Worm (Caenorhabditis elegans) whole organism, L3 larva: Measurements from ENCODE around the gene C09B7.2.
A peak's percentile ranks its signal among the peaks of the same experiment; 100 is the strongest.

Experiments used
- R02D3.7 ChIP-seq: fragments of 150-350 bp; optimal IDR thresholded peaks from 2 replicates; lab custom pipeline; 2014; ENCODE audit warnings: missing biosample characterization, missing genetic modification characterization
- ama-1 ChIP-seq: fragments of 150-350 bp; optimal IDR thresholded peaks from 2 replicates; lab custom pipeline; 2018
- ceh-16 ChIP-seq: sonication (generic microtip); optimal IDR thresholded peaks from 2 replicates; lab custom pipeline; 2017; ENCODE audit warnings: missing biosample characterization, missing genetic modification characterization
- ceh-28 ChIP-seq: fragments of 150-350 bp; optimal IDR thresholded peaks from 2 replicates; lab custom pipeline; 2014; ENCODE audit warnings: missing biosample characterization, missing genetic modification reagents, missing genetic modification characterization
- ceh-9 ChIP-seq: sonication (generic microtip); optimal IDR thresholded peaks from 2 replicates; lab custom pipeline; 2018; ENCODE audit warnings: missing biosample characterization, missing genetic modification characterization
- egl-27 ChIP-seq: sonication (generic microtip); optimal IDR thresholded peaks from 4 replicates; lab custom pipeline; 2017; ENCODE audit warnings: missing biosample characterization, missing genetic modification reagents, missing genetic modification characterization
- egl-5 ChIP-seq: fragments of 150-350 bp; optimal IDR thresholded peaks from 2 replicates; lab custom pipeline; 2017; ENCODE audit warnings: missing biosample characterization, missing genetic modification reagents, missing genetic modification characterization, inconsistent platforms
- elt-1 ChIP-seq: fragments of 150-350 bp; optimal IDR thresholded peaks from 2 replicates; lab custom pipeline; 2014; ENCODE audit warnings: missing biosample characterization, missing genetic modification characterization
- elt-2 ChIP-seq: sonication (generic microtip); optimal IDR thresholded peaks from 2 replicates; lab custom pipeline; 2016; ENCODE audit warnings: missing genetic modification reagents, mild to moderate bottlenecking, missing genetic modification characterization, missing compliant biosample characterization
- elt-3 ChIP-seq, 3 experiments: fragments of 150-350 bp in 1 of 3; sonication (generic microtip) in 2 of 3; optimal IDR thresholded peaks; 2 replicates in 2 of 3; 4 replicates in 1 of 3; lab custom pipeline; 2014 to 2017; ENCODE audit warnings: missing biosample characterization in 3 of 3, missing genetic modification characterization in 3 of 3
- fkh-10 ChIP-seq: sonication (generic microtip); optimal IDR thresholded peaks from 2 replicates; lab custom pipeline; 2017; ENCODE audit warnings: missing biosample characterization, missing genetic modification reagents, missing genetic modification characterization
- fos-1 ChIP-seq: fragments of 150-350 bp; optimal IDR thresholded peaks from 2 replicates; lab custom pipeline; 2014; ENCODE audit warnings: missing biosample characterization, missing genetic modification characterization
- hmg-11 ChIP-seq: sonication (generic microtip); optimal IDR thresholded peaks from 2 replicates; lab custom pipeline; 2016; ENCODE audit warnings: missing genetic modification characterization, missing compliant biosample characterization
- jun-1 ChIP-seq: fragments of 150-350 bp; optimal IDR thresholded peaks from 2 replicates; lab custom pipeline; 2014; ENCODE audit warnings: missing biosample characterization, missing genetic modification reagents, missing genetic modification characterization
- lin-39 ChIP-seq: fragments of 150-350 bp; optimal IDR thresholded peaks from 2 replicates; lab custom pipeline; 2018; ENCODE audit warnings: missing biosample characterization, missing genetic modification reagents, missing genetic modification characterization
- lsy-12 ChIP-seq: sonication (generic microtip); optimal IDR thresholded peaks from 2 replicates; lab custom pipeline; 2016; ENCODE audit warnings: mild to moderate bottlenecking, missing genetic modification characterization, missing compliant biosample characterization
- mdl-1 ChIP-seq: fragments of 150-350 bp; optimal IDR thresholded peaks from 2 replicates; lab custom pipeline; 2014; ENCODE audit warnings: missing biosample characterization, missing genetic modification characterization
- mml-1 ChIP-seq: fragments of 150-350 bp; sonication (generic microtip); optimal IDR thresholded peaks from 3 replicates; lab custom pipeline; 2014; ENCODE audit warnings: missing biosample characterization, missing genetic modification characterization
- nfya-1 ChIP-seq: sonication (generic microtip); optimal IDR thresholded peaks from 2 replicates; lab custom pipeline; 2017; ENCODE audit warnings: missing genetic modification characterization, mild to moderate bottlenecking, missing compliant biosample characterization, antibody characterized with exemption, moderate library complexity; ENCODE audit not compliant: insufficient read depth
- nhr-23 ChIP-seq: fragments of 150-350 bp; optimal IDR thresholded peaks from 2 replicates; lab custom pipeline; 2014; ENCODE audit warnings: missing biosample characterization, missing genetic modification reagents, missing genetic modification characterization
- nhr-25 ChIP-seq: sonication (generic microtip); optimal IDR thresholded peaks from 2 replicates; lab custom pipeline; 2017; ENCODE audit warnings: missing biosample characterization, missing genetic modification characterization
- nhr-28 ChIP-seq: fragments of 150-350 bp; optimal IDR thresholded peaks from 2 replicates; lab custom pipeline; 2014; ENCODE audit warnings: missing biosample characterization, missing genetic modification characterization
- nhr-43 ChIP-seq: sonication (generic microtip); optimal IDR thresholded peaks from 2 replicates; lab custom pipeline; 2016; ENCODE audit warnings: mild to moderate bottlenecking, missing genetic modification characterization, missing compliant biosample characterization; ENCODE audit not compliant: poor library complexity, severe bottlenecking
- nhr-67 ChIP-seq: fragments of 150-350 bp; optimal IDR thresholded peaks from 2 replicates; lab custom pipeline; 2014; ENCODE audit warnings: missing biosample characterization, missing genetic modification characterization
- nhr-76 ChIP-seq: fragments of 150-350 bp; sonication (generic microtip); optimal IDR thresholded peaks from 5 replicates; lab custom pipeline; 2014; ENCODE audit warnings: missing biosample characterization, missing genetic modification characterization
- nhr-77 ChIP-seq: fragments of 150-350 bp; optimal IDR thresholded peaks from 2 replicates; lab custom pipeline; 2014; ENCODE audit warnings: missing biosample characterization, missing genetic modification characterization
- pha-4 ChIP-seq: fragments of 150-350 bp; optimal IDR thresholded peaks from 2 replicates; lab custom pipeline; 2014; ENCODE audit warnings: missing biosample characterization, missing genetic modification reagents, missing genetic modification characterization
- pqm-1 ChIP-seq: fragments of 150-350 bp; optimal IDR thresholded peaks from 2 replicates; lab custom pipeline; 2017; ENCODE audit warnings: missing biosample characterization, missing genetic modification characterization, inconsistent platforms
- sea-2 ChIP-seq: fragments of 150-350 bp; sonication (generic microtip); optimal IDR thresholded peaks from 4 replicates; lab custom pipeline; 2014; ENCODE audit warnings: missing biosample characterization, missing genetic modification reagents, missing genetic modification characterization
- skn-1 ChIP-seq: fragments of 150-350 bp; optimal IDR thresholded peaks from 2 replicates; lab custom pipeline; 2014; ENCODE audit warnings: missing biosample characterization, missing genetic modification characterization
- snpc-4 ChIP-seq: fragments of 150-350 bp; optimal IDR thresholded peaks from 2 replicates; lab custom pipeline; 2014; ENCODE audit warnings: missing biosample characterization, missing genetic modification characterization
- tbx-2 ChIP-seq: sonication (generic microtip); optimal IDR thresholded peaks from 2 replicates; lab custom pipeline; 2016; ENCODE audit warnings: mild to moderate bottlenecking, missing genetic modification characterization, missing compliant biosample characterization
- zag-1 ChIP-seq: fragments of 150-350 bp; optimal IDR thresholded peaks from 2 replicates; lab custom pipeline; 2014; ENCODE audit warnings: missing biosample characterization, missing genetic modification characterization
- ztf-11 ChIP-seq: fragments of 150-350 bp; optimal IDR thresholded peaks from 2 replicates; lab custom pipeline; 2014; ENCODE audit warnings: missing biosample characterization, missing genetic modification characterization
- ztf-4 ChIP-seq: fragments of 150-350 bp; optimal IDR thresholded peaks from 2 replicates; lab custom pipeline; 2014; ENCODE audit warnings: missing biosample characterization, missing genetic modification characterization

C09B7.2 gene

ce11 chrX:2667779-2668178 is at the start of gene C09B7.2:
C09B7.2 (plus strand) TSS chrX:2668127.
- TF ChIP-seq elt-3 (tag; optimal IDR thresholded peaks at IDR 0.05; lab: Kevin White, UChicago) (no peak), egl-27 (tag; lab: Kevin White, UChicago) (peak; percentile 3), ceh-9 (no peak), mdl-1 (tag; lab: Kevin White, UChicago) (peak; percentile 92), ama-1 (lab: Kevin White, UChicago) (no peak), lin-39 (tag; lab: Kevin White, UChicago) (peak; percentile 47), nhr-25 (tag; lab: Kevin White, UChicago) (peak; percentile 56), nhr-28 (no peak), skn-1 (no peak), snpc-4 (tag; lab: Kevin White, UChicago) (peak; percentile 46), pqm-1 (tag; lab: Kevin White, UChicago) (peak; percentile 72), nhr-23 (tag; lab: Kevin White, UChicago) (peak; percentile 73), elt-2 (tag; lab: Kevin White, UChicago) (peak; percentile 77), pha-4 (tag; lab: Kevin White, UChicago) (peak; percentile 96), hmg-11 (tag; lab: Kevin White, UChicago) (peak; percentile 87), lsy-12 (tag; lab: Kevin White, UChicago) (no peak), jun-1 (tag; lab: Kevin White, UChicago) (peak; percentile 55), nhr-76 (tag; lab: Kevin White, UChicago) (no peak), nhr-43 (peak; percentile 27), nfya-1 (peak; percentile 82), elt-1 (tag; lab: Kevin White, UChicago) (no peak), ceh-28 (tag; lab: Kevin White, UChicago) (peak; percentile 85), ceh-16 (no peak), R02D3.7 (tag; lab: Kevin White, UChicago) (peak; percentile 16), fkh-10 (GFP tag; lab: Kevin White, UChicago) (peak; percentile 57), egl-5 (tag; lab: Kevin White, UChicago) (peak; percentile 91)

DNA sequence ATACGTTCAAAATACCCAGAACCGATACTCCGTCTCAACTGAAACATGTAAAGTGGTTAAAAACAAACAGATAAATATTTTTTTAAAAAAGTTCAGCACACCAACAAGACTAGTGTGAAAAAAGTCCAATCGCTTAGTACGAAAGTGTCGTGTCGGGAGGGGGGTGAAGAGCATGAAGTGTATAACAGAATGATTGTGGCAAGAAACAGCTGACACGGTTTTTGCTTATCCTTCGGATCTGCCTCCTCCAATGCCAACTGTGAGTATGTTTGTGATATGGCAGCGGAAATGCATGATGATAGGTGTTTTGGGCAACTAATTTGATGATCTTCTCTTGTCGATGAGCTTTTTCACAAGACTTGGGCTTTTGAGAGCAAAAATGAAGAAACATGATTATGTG is 47.6 kb upstream of the C09B7.2 start:
- TF ChIP-seq lsy-12 (tag; lab: Kevin White, UChicago) (no peak), lin-39 (tag; lab: Kevin White, UChicago) (peak; percentile 30)

- TF ChIP-seq elt-3 (tag; optimal IDR thresholded peaks at IDR 0.05; lab: Kevin White, UChicago) (no peak), snpc-4 (tag; lab: Kevin White, UChicago) (peak; percentile 9), mml-1 (no peak)
Observed at ce11 chrX:2626153-2626552, 41.8 kb upstream of the C09B7.2 start.

ce11 chrX:2632869-2633268 is 35.1 kb upstream of the C09B7.2 start:
- TF ChIP-seq ztf-4 (tag; lab: Kevin White, UChicago) (no peak), skn-1 (no peak), nhr-25 (tag; lab: Kevin White, UChicago) (no peak), nhr-67 (no peak)

DNA sequence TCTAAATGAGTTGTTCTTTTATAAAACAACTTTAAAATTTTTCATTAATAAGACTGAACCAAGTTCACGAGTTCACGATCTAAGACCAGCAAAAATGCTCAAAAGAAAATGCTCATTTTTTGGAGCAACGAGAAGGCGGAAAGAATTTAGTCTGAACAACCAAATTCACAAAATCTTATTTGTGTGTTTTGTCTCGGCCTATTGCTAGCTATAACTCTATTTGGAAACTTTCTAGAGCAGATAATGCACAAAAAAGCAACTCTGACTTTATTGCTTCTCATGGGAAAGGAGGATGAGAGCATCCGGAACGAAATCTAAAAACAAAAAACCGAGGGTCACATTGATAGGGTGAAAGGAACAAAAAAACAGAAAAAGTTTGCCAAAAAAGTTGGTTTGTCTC is 27.4 kb upstream of the C09B7.2 start:
- no peak for TF ChIP-seq tbx-2 (tag; lab: Kevin White, UChicago)
- TF ChIP-seq nhr-28: no peak
- TF ChIP-seq nfya-1: no peak
- no peak for TF ChIP-seq ztf-11
- no peak for TF ChIP-seq nhr-77 (tag; lab: Kevin White, UChicago)
- TF ChIP-seq R02D3.7 (tag; lab: Kevin White, UChicago): no peak
- TF ChIP-seq fkh-10 (GFP tag; lab: Kevin White, UChicago): peak; percentile 52

ce11 chrX:2641094-2641493 is 26.8 kb upstream of the C09B7.2 start:
- TF ChIP-seq lin-39 (tag; lab: Kevin White, UChicago): no peak
- TF ChIP-seq pha-4 (tag; lab: Kevin White, UChicago): no peak
- no peak for TF ChIP-seq fos-1 (tag; lab: Kevin White, UChicago)
- TF ChIP-seq elt-2 (tag; lab: Kevin White, UChicago): no peak
- no peak for TF ChIP-seq skn-1
- no peak for TF ChIP-seq snpc-4 (tag; lab: Kevin White, UChicago)
- TF ChIP-seq sea-2 (GFP tag; lab: Kevin White, UChicago): no peak
- TF ChIP-seq fkh-10 (GFP tag; lab: Kevin White, UChicago): no peak
- TF ChIP-seq ztf-11: no peak
- TF ChIP-seq zag-1: no peak
- no peak for TF ChIP-seq ztf-4 (tag; lab: Kevin White, UChicago)
- no peak for TF ChIP-seq nhr-23 (tag; lab: Kevin White, UChicago)
- no peak for TF ChIP-seq elt-1 (tag; lab: Kevin White, UChicago)
